Fruit fly (Drosophila melanogaster) whole organism: ENCODE data around the gene CG15019.

ENCODE experiments used
- CG8478 ChIP-seq: fragments of >200 bp; optimal IDR thresholded peaks from 2 replicates; lab custom pipeline; 2018; ENCODE audit warnings: inconsistent platforms
- Dll ChIP-seq: fragments of >200 bp; optimal IDR thresholded peaks from 2 replicates; lab custom pipeline; 2017

dm6 chr3L:4397137-4397536 lies 8.7 kb downstream of the CG15019 start:
- TF ChIP-seq CG8478 (lab: Kevin White, UChicago) (no peak), Dll (lab: Kevin White, UChicago) (no peak)
